Worm (Caenorhabditis elegans): ENCODE data around the gene C53C11.5.

Gene C53C11.5

ce11 chrX:17314948-17315347 is 18.9 kb upstream of the C53C11.5 start (continued):
- TF ChIP-seq skn-1 (tag; optimal IDR thresholded peaks at IDR 0.05) (no peak), ceh-82 (tag; optimal IDR thresholded peaks at IDR 0.05) (no peak), elt-3 (tag; optimal IDR thresholded peaks at IDR 0.05) (no peak), fos-1 (tag; optimal IDR thresholded peaks at IDR 0.05) (no peak), ama-1 (optimal IDR thresholded peaks at IDR 0.05) (no peak), pha-4 (tag; optimal IDR thresholded peaks at IDR 0.05) (no peak), lsy-12 (tag; optimal IDR thresholded peaks at IDR 0.05) (peak; percentile 43)

DNA sequence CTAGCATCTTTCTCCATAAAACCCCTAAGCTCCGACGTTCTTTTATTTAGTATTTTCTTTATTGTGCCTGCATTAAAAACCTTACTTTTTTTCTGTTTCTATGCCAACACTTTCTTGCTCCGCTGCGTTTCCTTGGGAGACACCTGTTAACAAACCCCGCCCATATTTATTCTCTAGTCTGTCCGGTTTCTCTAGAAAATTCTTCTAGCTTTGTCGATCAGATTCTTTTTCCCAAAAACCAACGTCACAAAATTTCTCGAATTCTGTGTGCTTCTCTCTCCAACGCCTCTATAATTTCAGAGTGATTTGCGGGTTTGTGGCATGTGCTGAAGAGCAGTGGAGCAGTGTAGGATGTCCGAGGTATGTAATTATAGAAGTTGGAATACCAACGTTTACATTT is 15.6 kb upstream of the C53C11.5 start, which contains the start of gene ptr-5:
Gene ptr-5, plus strand, starts transcription at position 301 of the 400 bp plus-strand sequence.
- TF ChIP-seq aly-2 (tag; optimal IDR thresholded peaks at IDR 0.05) = no peak
- TF ChIP-seq nhr-77 (tag; optimal IDR thresholded peaks at IDR 0.05) = no peak
- no peak for TF ChIP-seq nhr-11 (tag; optimal IDR thresholded peaks at IDR 0.05)
- no peak for TF ChIP-seq nhr-43 (tag; optimal IDR thresholded peaks at IDR 0.05; ENCODE audit: poor library complexity, severe bottlenecking)
- TF ChIP-seq nhr-23 (tag; optimal IDR thresholded peaks at IDR 0.05) = no peak
- TF ChIP-seq lsy-12 (tag; optimal IDR thresholded peaks at IDR 0.05) = no peak
- TF ChIP-seq skn-1 (tag; optimal IDR thresholded peaks at IDR 0.05) = no peak
- TF ChIP-seq egl-5 (tag; optimal IDR thresholded peaks at IDR 0.05) = no peak
- TF ChIP-seq fkh-2 (tag; optimal IDR thresholded peaks at IDR 0.05) = no peak
- no peak for TF ChIP-seq ZK546.5 (tag; optimal IDR thresholded peaks at IDR 0.05)
- TF ChIP-seq nhr-237 (tag; optimal IDR thresholded peaks at IDR 0.05) = no peak
- TF ChIP-seq elt-3 (tag; optimal IDR thresholded peaks at IDR 0.05) = no peak
- TF ChIP-seq lin-15B (tag; optimal IDR thresholded peaks at IDR 0.05) = no peak
- TF ChIP-seq lin-39 (tag; optimal IDR thresholded peaks at IDR 0.05) = no peak
- TF ChIP-seq nhr-67 (tag; optimal IDR thresholded peaks at IDR 0.05) = no peak
- no peak for TF ChIP-seq nhr-25 (tag; optimal IDR thresholded peaks at IDR 0.05)
- TF ChIP-seq fos-1 (tag; optimal IDR thresholded peaks at IDR 0.05) = no peak
- TF ChIP-seq egl-27 (tag; optimal IDR thresholded peaks at IDR 0.05) = no peak

- TF ChIP-seq fkh-10 (GFP tag; optimal IDR thresholded peaks at IDR 0.05) (no peak), nhr-67 (tag; optimal IDR thresholded peaks at IDR 0.05) (no peak), ceh-16 (tag; optimal IDR thresholded peaks at IDR 0.05) (no peak), jun-1 (tag; optimal IDR thresholded peaks at IDR 0.05) (no peak), elt-1 (tag; optimal IDR thresholded peaks at IDR 0.05) (no peak), nhr-76 (tag; optimal IDR thresholded peaks at IDR 0.05) (no peak), ZK546.5 (tag; optimal IDR thresholded peaks at IDR 0.05) (no peak), lin-15B (tag; optimal IDR thresholded peaks at IDR 0.05) (no peak), pqm-1 (tag; optimal IDR thresholded peaks at IDR 0.05) (no peak), zag-1 (tag; optimal IDR thresholded peaks at IDR 0.05) (no peak)
Observed at ce11 chrX:17320572-17320971, 13.3 kb upstream of the C53C11.5 start.

ce11 chrX:17324954-17325353 is 8.9 kb upstream of the C53C11.5 start:
- TF ChIP-seq nhr-12 (tag; optimal IDR thresholded peaks at IDR 0.05) (no peak), lin-39 (tag; optimal IDR thresholded peaks at IDR 0.05) (no peak), nhr-23 (tag; optimal IDR thresholded peaks at IDR 0.05) (no peak), elt-3 (tag; optimal IDR thresholded peaks at IDR 0.05) (no peak), egl-5 (tag; optimal IDR thresholded peaks at IDR 0.05) (no peak), ztf-4 (tag; optimal IDR thresholded peaks at IDR 0.05) (no peak), mml-1 (tag; optimal IDR thresholded peaks at IDR 0.05) (no peak), unc-62 (GFP tag; optimal IDR thresholded peaks at IDR 0.05) (no peak), egl-27 (tag; optimal IDR thresholded peaks at IDR 0.05) (no peak), nhr-76 (tag; optimal IDR thresholded peaks at IDR 0.05) (no peak), lin-15B (tag; optimal IDR thresholded peaks at IDR 0.05) (no peak), hmg-11 (tag; optimal IDR thresholded peaks at IDR 0.05) (no peak), nhr-77 (tag; optimal IDR thresholded peaks at IDR 0.05) (no peak), ceh-9 (tag; optimal IDR thresholded peaks at IDR 0.05) (no peak), fos-1 (tag; optimal IDR thresholded peaks at IDR 0.05) (no peak)

DNA sequence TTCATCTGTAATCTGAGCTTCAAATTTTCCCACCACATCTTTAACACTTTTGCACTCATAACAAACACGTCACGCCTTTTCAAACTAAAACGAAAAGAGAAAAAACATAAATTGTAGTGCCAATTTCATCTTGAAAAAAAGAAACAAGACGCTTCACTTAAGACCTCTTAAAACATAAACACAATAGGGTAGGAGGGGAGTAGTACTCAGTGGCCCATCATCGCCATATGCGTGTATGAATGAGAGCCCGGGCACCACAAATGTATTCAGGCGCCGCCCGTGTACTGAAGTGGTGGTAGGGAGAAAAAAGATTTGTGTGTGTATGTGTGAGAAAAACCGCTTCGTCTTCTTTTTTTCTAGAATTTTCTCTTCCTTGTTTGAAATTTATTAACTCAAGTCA is 6.6 kb upstream of the C53C11.5 start:
- TF ChIP-seq ztf-11 (tag; optimal IDR thresholded peaks at IDR 0.05) (no peak), jun-1 (tag; optimal IDR thresholded peaks at IDR 0.05) (no peak), fkh-10 (GFP tag; optimal IDR thresholded peaks at IDR 0.05) (peak; percentile 10)

Measured in whole organism, L3 larva.